Fruit fly (Drosophila melanogaster): Measurements from ENCODE around the gene b.

The b gene

dm6 chr2L:13813604-13814178 is 7.4 kb upstream of the b start, which contains the start of gene Sos (continued):
- TF ChIP-seq Ets97D (GFP tag; optimal IDR thresholded peaks at IDR 0.05) (peak; percentile 45), kah (GFP tag; optimal IDR thresholded peaks at IDR 0.05) (no peak), CG3847 (GFP tag; IDR thresholded peaks at IDR 0.05) (peak; percentile 45; the same call in 1 of the 2 replicates), Xbp1 (GFP tag; optimal IDR thresholded peaks at IDR 0.05) (no peak)

DNA sequence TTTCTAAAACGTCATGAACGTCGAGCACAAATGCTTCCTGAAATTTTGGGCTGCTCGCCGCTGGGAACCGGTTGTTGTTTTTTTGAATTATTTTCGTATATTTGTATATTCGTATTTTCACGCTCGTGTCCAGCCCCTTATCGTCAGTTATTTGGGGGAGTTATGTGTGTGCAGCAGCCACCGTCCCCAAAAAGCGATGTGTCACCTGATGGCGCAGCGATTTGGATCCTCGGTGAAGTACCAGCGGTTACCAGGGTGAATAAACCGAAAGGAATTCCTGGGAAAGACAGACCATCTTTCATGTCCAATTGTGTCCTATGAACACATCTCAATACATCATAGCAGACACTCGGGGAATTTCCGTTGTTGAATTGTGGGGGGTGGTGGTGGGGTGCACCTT is 872 bp upstream of the b start:
- 0 out of 2 replicates have a peak, but pooled peaks have one; percentile 20 for TF ChIP-seq crol (GFP tag; IDR thresholded peaks at IDR 0.05)
- no peak for TF ChIP-seq tap (tag; optimal IDR thresholded peaks at IDR 0.05)

DNA sequence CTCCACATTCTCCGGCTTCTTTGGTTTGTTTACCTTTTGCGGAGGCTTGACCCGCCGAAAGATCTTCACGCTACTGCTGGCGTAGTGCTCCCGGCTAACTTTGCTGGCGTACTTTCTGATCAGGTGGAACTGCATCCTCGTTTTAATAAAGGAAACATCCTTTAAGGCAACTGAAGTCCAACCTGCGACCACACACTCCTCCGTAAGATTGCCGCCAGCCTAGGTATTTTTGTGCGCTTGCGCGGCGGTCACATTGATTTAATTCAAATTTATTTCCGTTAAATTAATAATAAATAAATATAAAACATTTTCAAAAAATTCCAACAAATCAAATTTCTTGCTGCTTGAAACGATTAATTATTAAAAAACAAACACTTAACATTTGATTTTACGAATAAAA is 6.5 kb downstream of the b start, which contains the start of gene PolG1:
Gene PolG1 (minus strand): TSS at position 216 of the 400 bp plus-strand sequence.
- TF ChIP-seq Neu2 (GFP tag; optimal IDR thresholded peaks at IDR 0.05; ENCODE audit: borderline replicate concordance) (no peak), NFAT (GFP tag; IDR thresholded peaks at IDR 0.05) (no peak), jumu (GFP tag; optimal IDR thresholded peaks at IDR 0.05) (no peak), ash1 (GFP tag; optimal IDR thresholded peaks at IDR 0.05) (no peak), CG4617 (GFP tag; optimal IDR thresholded peaks at IDR 0.05; ENCODE audit: borderline replicate concordance) (peak; percentile 22), CG9797 (GFP tag; optimal IDR thresholded peaks at IDR 0.05) (peak; percentile 64), CG2116 (GFP tag; optimal IDR thresholded peaks at IDR 0.05) (peak; percentile 12), MBD-R2 (GFP tag; IDR thresholded peaks at IDR 0.05) (peak; percentile 58), CG13287 (GFP tag; IDR thresholded peaks at IDR 0.05; ENCODE audit: partially characterized antibody) (peak; percentile 28; the same call in 1 of the 2 replicates), BEAF-32 (GFP tag; optimal IDR thresholded peaks at IDR 0.05) (peak; percentile 28), bowl (GFP tag; IDR thresholded peaks at IDR 0.05) (no peak), CG34224 (GFP tag; IDR thresholded peaks at IDR 0.05; ENCODE audit: partially characterized antibody) (peak; percentile 20; the same call in 1 of the 3 replicates), E2f2 (GFP tag; IDR thresholded peaks at IDR 0.05) (peak; percentile 31), ci (GFP tag; IDR thresholded peaks at IDR 0.05) (no peak), YL-1 (GFP tag; optimal IDR thresholded peaks at IDR 0.05) (peak; percentile 24), chm (GFP tag; IDR thresholded peaks at IDR 0.05) (no peak), MESR4 (GFP tag; optimal IDR thresholded peaks at IDR 0.05) (peak; percentile 14), pzg (GFP tag; optimal IDR thresholded peaks at IDR 0.05) (peak; percentile 29), CG8478 (optimal IDR thresholded peaks at IDR 0.05) (no peak), rib (GFP tag; IDR thresholded peaks at IDR 0.05) (no peak), Myb (GFP tag; optimal IDR thresholded peaks at IDR 0.05) (peak; percentile 81), amos (GFP tag; IDR thresholded peaks at IDR 0.05; ENCODE audit: partially characterized antibody) (0 out of 2 replicates have a peak, but pooled peaks have one; percentile 8), gfzf (GFP tag; optimal IDR thresholded peaks at IDR 0.05) (peak; percentile 66), Dp (GFP tag; optimal IDR thresholded peaks at IDR 0.05) (peak; percentile 38)

DNA sequence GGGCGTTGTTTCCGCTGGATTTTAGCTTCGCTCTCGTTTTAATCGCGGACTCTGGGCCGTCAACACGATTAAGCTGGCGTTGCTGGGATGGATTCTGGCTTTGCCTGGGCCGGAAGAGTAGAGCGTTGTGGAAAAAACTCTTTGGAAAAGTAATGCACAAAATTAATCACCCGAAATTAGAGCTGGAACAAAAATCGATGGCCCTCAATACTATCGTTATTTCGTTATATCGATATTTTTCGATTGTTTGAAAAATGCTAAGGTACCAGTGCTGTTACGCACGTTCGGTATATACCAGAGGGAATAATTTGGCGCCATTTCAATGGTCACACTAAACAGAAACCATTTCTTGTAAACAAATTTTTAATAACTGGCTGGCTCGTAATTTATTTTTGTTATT is 8.5 kb downstream of the b start, which contains the start of the genes Arpc1 and Orc5:
Gene Arpc1 (minus strand): TSS at position 202 of the 400 bp plus-strand sequence.
Gene Orc5 (plus strand): TSS at position 298 of the 400 bp plus-strand sequence.
- no peak for TF ChIP-seq Mad (GFP tag; optimal IDR thresholded peaks at IDR 0.05)
- TF ChIP-seq CG15696 (tag; optimal IDR thresholded peaks at IDR 0.05): no peak
- TF ChIP-seq lmd (GFP tag; IDR thresholded peaks at IDR 0.05): no peak
- TF ChIP-seq nerfin-1 (tag; optimal IDR thresholded peaks at IDR 0.05): peak; percentile 18
- no peak for TF ChIP-seq dimm (GFP tag; IDR thresholded peaks at IDR 0.05)
- peak; percentile 69 for TF ChIP-seq Lhr (GFP tag; optimal IDR thresholded peaks at IDR 0.05)
- TF ChIP-seq vfl (GFP tag; optimal IDR thresholded peaks at IDR 0.05): peak; percentile 7
- TF ChIP-seq vnd (GFP tag; IDR thresholded peaks at IDR 0.05; ENCODE audit: partially characterized antibody): peak; percentile 73
- peak; percentile 83 for TF ChIP-seq hb (GFP tag; IDR thresholded peaks at IDR 0.05; ENCODE audit: partially characterized antibody)
- TF ChIP-seq HmgZ (tag; optimal IDR thresholded peaks at IDR 0.05): peak; percentile 67
- TF ChIP-seq Ets65A (GFP tag): no peak
- TF ChIP-seq CG11695 (GFP tag; IDR thresholded peaks at IDR 0.05): no peak
- peak; percentile 81 for TF ChIP-seq CG2116 (GFP tag; optimal IDR thresholded peaks at IDR 0.05)
- TF ChIP-seq CG1233 (GFP tag; optimal IDR thresholded peaks at IDR 0.05): no peak
- peak; percentile 89 for TF ChIP-seq Opbp (GFP tag; IDR thresholded peaks at IDR 0.05; ENCODE audit: partially characterized antibody)
- peak; percentile 76 for TF ChIP-seq Med (GFP tag)
- TF ChIP-seq Dp (GFP tag; optimal IDR thresholded peaks at IDR 0.05): peak; percentile 88
- TF ChIP-seq CG3847 (GFP tag; IDR thresholded peaks at IDR 0.05): 0 out of 2 replicates have a peak, but pooled peaks have one; percentile 17
- peak; percentile 96 for TF ChIP-seq Sry-δ (GFP tag; optimal IDR thresholded peaks at IDR 0.05)

All from whole organism, embryonic.